Worm (Caenorhabditis elegans) whole organism, mixed stage, embryonic: ENCODE measurements around the gene elo-6.

Experiments used
- M03D4.4 ChIP-seq: sonication (generic microtip); optimal IDR thresholded peaks from 2 replicates; lab custom pipeline; 2017; ENCODE audit warnings: mild to moderate bottlenecking, missing genetic modification characterization, missing compliant biosample characterization
- blmp-1 ChIP-seq: fragments of 150-350 bp; optimal IDR thresholded peaks from 2 replicates; lab custom pipeline; 2014; ENCODE audit warnings: missing biosample characterization, missing genetic modification characterization
- cnd-1 ChIP-seq: fragments of 200-800 bp; sonication (Bioruptor generic); optimal IDR thresholded peaks from 2 replicates; lab custom pipeline; 2018; ENCODE audit warnings: mild to moderate bottlenecking, missing genetic modification characterization, missing compliant biosample characterization
- drap-1 ChIP-seq: fragments of 200-800 bp; sonication (Bioruptor generic); optimal IDR thresholded peaks from 3 replicates; lab custom pipeline; 2018; ENCODE audit warnings: mild to moderate bottlenecking, missing genetic modification characterization, missing compliant biosample characterization
- elt-3 ChIP-seq: fragments of 150-350 bp; optimal IDR thresholded peaks from 2 replicates; lab custom pipeline; 2014; ENCODE audit warnings: missing biosample characterization, missing genetic modification characterization
- hlh-1 ChIP-seq: fragments of 150-350 bp; optimal IDR thresholded peaks from 2 replicates; lab custom pipeline; 2014; ENCODE audit warnings: missing biosample characterization, missing genetic modification reagents, missing genetic modification characterization
- nhr-28 ChIP-seq: fragments of 150-350 bp; optimal IDR thresholded peaks from 2 replicates; lab custom pipeline; 2014; ENCODE audit warnings: missing biosample characterization, missing genetic modification characterization
- nhr-76 ChIP-seq: sonication (generic microtip); optimal IDR thresholded peaks from 2 replicates; lab custom pipeline; 2017; ENCODE audit warnings: missing biosample characterization, missing genetic modification characterization
- snpc-4 ChIP-seq: fragments of 150-350 bp; optimal IDR thresholded peaks from 2 replicates; lab custom pipeline; 2014; ENCODE audit warnings: missing biosample characterization, missing genetic modification characterization
- tbx-8 ChIP-seq: fragments of 200-800 bp; sonication (Bioruptor generic); optimal IDR thresholded peaks from 2 replicates; lab custom pipeline; 2018; ENCODE audit warnings: mild to moderate bottlenecking, missing genetic modification characterization, moderate library complexity, missing compliant biosample characterization

elo-6 gene

ce11 chrIV:5339255-5339654, 49.1 kb downstream of the elo-6 start, which contains the start of gene Y4C6B.2:
Y4C6B.2 (plus strand) TSS chrIV:5339574.
- TF ChIP-seq hlh-1, result no peak
- TF ChIP-seq nhr-28 (tag; lab: Kevin White, UChicago), result no peak
- no peak for TF ChIP-seq blmp-1
- TF ChIP-seq, all 35 proteins: peak for 0

DNA sequence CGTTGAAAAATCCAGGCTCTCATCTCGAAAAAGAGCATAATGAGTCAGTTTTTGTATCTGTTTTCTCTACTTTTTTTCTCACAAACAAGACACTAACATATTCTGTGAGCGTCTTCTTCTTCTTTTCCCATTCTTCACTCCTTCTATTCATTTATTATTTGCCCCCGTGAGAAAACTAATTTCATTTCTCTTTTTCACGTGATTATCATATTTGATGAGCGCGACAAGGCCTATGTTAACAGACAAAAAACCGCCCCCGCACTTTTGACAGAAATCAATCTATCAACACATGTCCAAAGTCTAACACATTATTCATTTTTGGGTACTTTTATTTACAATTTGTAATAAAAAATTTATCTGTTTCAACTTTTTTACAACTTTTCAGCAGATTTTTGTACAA, 50.7 kb downstream of the elo-6 start:
- TF ChIP-seq snpc-4 (tag; lab: Kevin White, UChicago) (no peak), tbx-8 (GFP tag; lab: Kevin White, UChicago) (no peak), elt-3 (tag; lab: Kevin White, UChicago) (no peak), M03D4.4 (tag; lab: Kevin White, UChicago) (no peak), cnd-1 (no peak), drap-1 (no peak), nhr-76 (tag; lab: Kevin White, UChicago) (no peak)
- TF ChIP-seq, all 35 proteins: peak for 0
